Fruit fly (Drosophila melanogaster): ENCODE results near the gene Gbeta13F.

Gene Gbeta13F

DNA sequence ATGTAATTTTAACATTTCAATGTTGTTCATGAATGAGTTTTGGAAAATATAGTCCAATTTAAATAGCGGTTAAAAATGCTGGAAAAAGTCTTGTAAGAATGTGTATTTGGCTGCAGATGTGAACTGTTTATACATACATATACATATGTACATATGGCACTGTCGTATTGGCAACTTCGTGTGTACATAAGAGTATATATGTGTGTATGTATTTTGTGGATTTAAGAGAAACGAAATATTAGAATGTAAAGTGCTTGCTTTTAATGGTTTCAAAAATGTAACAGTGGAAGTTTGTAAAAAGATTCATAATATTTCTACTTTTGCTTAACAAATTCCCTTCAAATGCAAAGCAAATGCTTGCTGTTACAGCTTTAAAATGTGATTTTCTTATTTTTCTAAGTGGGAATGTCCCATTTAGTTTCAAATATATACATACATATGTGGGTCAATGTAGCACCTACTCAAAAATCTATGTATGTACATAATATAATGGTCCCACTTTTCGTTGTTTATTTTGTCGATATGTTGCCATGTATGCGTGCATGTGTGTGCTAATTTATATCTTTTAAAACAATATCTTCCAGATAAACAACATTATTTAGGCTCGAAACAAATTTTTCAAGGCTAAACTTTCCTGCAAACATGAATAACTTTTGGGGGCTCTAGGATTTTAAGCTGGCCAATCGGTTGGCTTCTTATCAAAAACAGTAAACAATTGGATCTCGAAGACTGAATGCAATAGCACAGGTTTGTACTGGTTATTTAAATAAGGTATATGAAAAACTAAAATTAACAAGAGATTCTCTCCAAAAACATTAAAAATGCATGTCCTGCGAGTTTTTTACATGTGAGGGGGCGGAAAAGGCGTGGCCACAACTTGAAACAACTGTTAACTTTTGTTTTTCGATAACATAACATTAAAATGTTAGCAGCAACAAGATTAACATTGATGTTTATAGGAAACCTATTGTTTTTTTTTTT lies 11.2 kb downstream of the Gbeta13F start (continued):
- no peak for TF ChIP-seq CG2889 (GFP tag; IDR thresholded peaks at IDR 0.05)
- TF ChIP-seq pho (GFP tag; optimal IDR thresholded peaks at IDR 0.05), result peak; percentile 38
- TF ChIP-seq ci (GFP tag; IDR thresholded peaks at IDR 0.05), result no peak
- TF ChIP-seq eve (GFP tag; optimal IDR thresholded peaks at IDR 0.05), result no peak
- TF ChIP-seq D (optimal IDR thresholded peaks at IDR 0.05), result no peak
- peak; percentile 49 for TF ChIP-seq D (GFP tag; optimal IDR thresholded peaks at IDR 0.05)
- no peak for TF ChIP-seq CG5180 (GFP tag; optimal IDR thresholded peaks at IDR 0.05)
- TF ChIP-seq Ets97D (GFP tag; optimal IDR thresholded peaks at IDR 0.05), result no peak
- TF ChIP-seq CG34422 (GFP tag; IDR thresholded peaks at IDR 0.05), result no peak
- peak; percentile 43 for TF ChIP-seq ssp (GFP tag; IDR thresholded peaks at IDR 0.05)
- no peak for TF ChIP-seq ap (GFP tag; IDR thresholded peaks at IDR 0.05)
- no peak for TF ChIP-seq fu2 (GFP tag; optimal IDR thresholded peaks at IDR 0.05)
- no peak for TF ChIP-seq esg (GFP tag; conservative IDR thresholded peaks at IDR 0.05)
- TF ChIP-seq CG7745 (tag; optimal IDR thresholded peaks at IDR 0.05), result no peak
- no peak for TF ChIP-seq Dad (GFP tag; optimal IDR thresholded peaks at IDR 0.05)
- no peak for TF ChIP-seq CG15601 (tag; optimal IDR thresholded peaks at IDR 0.05)
- TF ChIP-seq fd102C (GFP tag; optimal IDR thresholded peaks at IDR 0.05), result no peak
- TF ChIP-seq Mrtf (GFP tag; IDR thresholded peaks at IDR 0.05), result no peak
- no peak for TF ChIP-seq Optix (GFP tag; IDR thresholded peaks at IDR 0.05)
- no peak for TF ChIP-seq Blimp-1 (GFP tag; optimal IDR thresholded peaks at IDR 0.05)
- peak; percentile 15 for TF ChIP-seq pum (GFP tag; optimal IDR thresholded peaks at IDR 0.05)
- no peak for TF ChIP-seq CG16779 (GFP tag; IDR thresholded peaks at IDR 0.05)
- peak; percentile 23; the same call in 1 of the 2 replicates for TF ChIP-seq Ada2b (GFP tag; IDR thresholded peaks at IDR 0.05)
- no peak for TF ChIP-seq dan (GFP tag; IDR thresholded peaks at IDR 0.05)
- TF ChIP-seq B-H1 (GFP tag; IDR thresholded peaks at IDR 0.05), result peak; percentile 14; the same call in 1 of the 3 replicates
- TF ChIP-seq CG6854 (GFP tag; optimal IDR thresholded peaks at IDR 0.05), result peak; percentile 85
- TF ChIP-seq HLH54F (GFP tag; optimal IDR thresholded peaks at IDR 0.05), result no peak
- no peak for TF ChIP-seq ken (GFP tag; IDR thresholded peaks at IDR 0.05)
- TF ChIP-seq CG13624 (GFP tag; optimal IDR thresholded peaks at IDR 0.05), result peak; percentile 47
- peak in 1 of 2 experiments; percentile 84 for TF ChIP-seq insv (GFP tag; optimal IDR thresholded peaks at IDR 0.05)
- no peak for TF ChIP-seq lbe (GFP tag; optimal IDR thresholded peaks at IDR 0.05)
- TF ChIP-seq crp (GFP tag; optimal IDR thresholded peaks at IDR 0.05), result no peak
- TF ChIP-seq odd (GFP tag; optimal IDR thresholded peaks at IDR 0.05), result no peak
- TF ChIP-seq Rx (GFP tag; IDR thresholded peaks at IDR 0.05), result no peak
- no peak for TF ChIP-seq nerfin-2 (GFP tag; IDR thresholded peaks at IDR 0.05; ENCODE audit: partially characterized antibody)
- TF ChIP-seq CG13296 (GFP tag; optimal IDR thresholded peaks at IDR 0.05), result peak; percentile 94
- no peak for TF ChIP-seq az2 (GFP tag; optimal IDR thresholded peaks at IDR 0.05)
- no peak for TF ChIP-seq CG10959 (GFP tag; IDR thresholded peaks at IDR 0.05)
- TF ChIP-seq pnt (GFP tag; optimal IDR thresholded peaks at IDR 0.05), result no peak
- TF ChIP-seq ham (GFP tag; IDR thresholded peaks at IDR 0.05), result no peak
- TF ChIP-seq tna (GFP tag; IDR thresholded peaks at IDR 0.05; ENCODE audit: partially characterized antibody), result no peak
- no peak for TF ChIP-seq Lim3 (GFP tag; IDR thresholded peaks at IDR 0.05)
- no peak for TF ChIP-seq HmgD (GFP tag; optimal IDR thresholded peaks at IDR 0.05)
- no peak for TF ChIP-seq Sin3A (optimal IDR thresholded peaks at IDR 0.05)
- TF ChIP-seq CG17612 (GFP tag; IDR thresholded peaks at IDR 0.05), result no peak
- peak; percentile 60 for TF ChIP-seq CG12744 (GFP tag; optimal IDR thresholded peaks at IDR 0.05)
- peak; percentile 38 for TF ChIP-seq CG13123 (GFP tag; optimal IDR thresholded peaks at IDR 0.05)
- TF ChIP-seq CG7963 (GFP tag; IDR thresholded peaks at IDR 0.05; ENCODE audit: partially characterized antibody), result no peak
- TF ChIP-seq CG10654 (GFP tag; optimal IDR thresholded peaks at IDR 0.05), result peak; percentile 48
- TF ChIP-seq crol (GFP tag; IDR thresholded peaks at IDR 0.05), result no peak
- TF ChIP-seq CG10462 (GFP tag; optimal IDR thresholded peaks at IDR 0.05), result peak; percentile 18

Data from whole organism, embryonic.